Worm (Caenorhabditis elegans): ENCODE measurements around the gene C05C8.7.
A peak's percentile ranks its signal among the peaks of the same experiment; 100 is the strongest.

- no peak for TF ChIP-seq sptf-2 (GFP tag; optimal IDR thresholded peaks at IDR 0.05)
- no peak for TF ChIP-seq egrh-3 (GFP tag; IDR thresholded peaks at IDR 0.05)
- no peak for TF ChIP-seq K11D2.4 (GFP tag; IDR thresholded peaks at IDR 0.05)
- TF ChIP-seq let-607 (tag; optimal IDR thresholded peaks at IDR 0.05): no peak
- no peak for TF ChIP-seq sea-2 (GFP tag; IDR thresholded peaks at IDR 0.05)
- TF ChIP-seq bed-2 (GFP tag; IDR thresholded peaks at IDR 0.05): no peak
- TF ChIP-seq madf-3 (GFP tag; IDR thresholded peaks at IDR 0.05): 0 out of 2 replicates have a peak, but pooled peaks have one; percentile 22
- TF ChIP-seq unc-130 (GFP tag; optimal IDR thresholded peaks at IDR 0.05): no peak
- TF ChIP-seq attf-5 (GFP tag; optimal IDR thresholded peaks at IDR 0.05): no peak
- TF ChIP-seq B0336.3 (GFP tag; IDR thresholded peaks at IDR 0.05): no peak
- TF ChIP-seq B0019.2 (GFP tag; conservative IDR thresholded peaks at IDR 0.05): no peak
- TF ChIP-seq him-1 (tag; optimal IDR thresholded peaks at IDR 0.05): no peak
Measured at ce11 chrV:7196037-7196436, 50.8 kb downstream of the C05C8.7 start, which contains the start of gene attf-2.
